Fruit fly (Drosophila melanogaster) whole organism, embryonic: Measurements from ENCODE around the gene CG32074.

Experiments used
- Bgb ChIP-seq: fragments of 200-800 bp; sonication (Bioruptor generic); IDR thresholded peaks from 2 replicates; pipeline ENCODE4 v1.3.6; 2022; ENCODE audit warnings: missing biosample characterization, missing genetic modification characterization; ENCODE audit not compliant: partially characterized antibody
- CG7786 ChIP-seq: fragments of 200-800 bp; sonication (Bioruptor generic); optimal IDR thresholded peaks from 2 replicates; lab custom pipeline; 2016; ENCODE audit warnings: missing biosample characterization, missing genetic modification characterization
- crp ChIP-seq, 2 experiments: fragments of 200-800 bp; sonication (Bioruptor generic); optimal IDR thresholded peaks; 2 replicates in 1 of 2; 3 replicates in 1 of 2; lab custom pipeline; 2017; ENCODE audit warnings: missing biosample characterization in 2 of 2, missing genetic modification characterization in 2 of 2, mild to moderate bottlenecking in 1 of 2, moderate library complexity in 1 of 2
- tio ChIP-seq: fragments of 200-800 bp; sonication (Bioruptor generic); optimal IDR thresholded peaks from 2 replicates; lab custom pipeline; 2017; ENCODE audit warnings: missing biosample characterization, missing genetic modification characterization, inconsistent platforms

dm6 chr3L:11113198-11114197, 18.6 kb downstream of the CG32074 start, which contains the start of gene Sod1:
- TF ChIP-seq crp (GFP tag; optimal IDR thresholded peaks at IDR 0.05; lab: Kevin White, UChicago) (no peak), CG7786 (GFP tag; lab: Kevin White, UChicago) (no peak), tio (no peak), Bgb (GFP tag; lab: Robert Waterston, UW) (peak; percentile 29; the same call in 1 of the 2 replicates)
